Fruit fly (Drosophila melanogaster): ENCODE measurements around the gene Idgf1.

- peak; percentile 83 for TF ChIP-seq CG33017 (tag; optimal IDR thresholded peaks at IDR 0.05)
- no peak for TF ChIP-seq cic (GFP tag; optimal IDR thresholded peaks at IDR 0.05)
- TF ChIP-seq bab1 (GFP tag; optimal IDR thresholded peaks at IDR 0.05), result peak; percentile 83
These were observed 47.6 kb downstream of the Idgf1 start for dm6 chr2L:16492617-16493203.
